Worm (Caenorhabditis elegans): Measurements from ENCODE around the gene str-253.

DNA sequence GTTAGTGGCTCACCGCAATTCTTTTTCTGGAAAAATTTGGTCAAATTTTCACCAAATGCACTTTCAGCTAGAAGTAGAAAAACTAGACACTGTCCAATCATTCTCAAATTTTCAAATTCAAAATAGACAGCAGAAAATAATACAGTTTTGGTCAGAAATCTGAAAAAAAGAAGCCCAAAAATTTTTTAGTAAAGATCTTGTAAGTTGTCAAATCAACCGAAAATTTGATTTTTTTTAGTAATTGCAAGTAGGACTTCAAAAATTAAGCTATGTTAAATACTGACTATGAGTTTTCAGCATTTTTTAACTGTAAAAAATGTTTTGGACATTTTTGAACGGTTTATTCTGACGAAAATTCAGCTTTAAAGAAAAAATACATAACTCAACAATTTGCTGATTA is 46.5 kb upstream of the str-253 start, which contains the start of gene Y19D10B.8:
- TF ChIP-seq nfya-1 (tag; optimal IDR thresholded peaks at IDR 0.05; ENCODE audit: borderline replicate concordance, insufficient read depth) (no peak), madf-10 (tag; optimal IDR thresholded peaks at IDR 0.05) (no peak), B0261.1 (tag; optimal IDR thresholded peaks at IDR 0.05) (no peak), ztf-18 (tag; optimal IDR thresholded peaks at IDR 0.05) (no peak), sea-2 (GFP tag; IDR thresholded peaks at IDR 0.05) (no peak), lag-1 (GFP tag; IDR thresholded peaks at IDR 0.05) (no peak), madf-3 (GFP tag; IDR thresholded peaks at IDR 0.05) (no peak)

Measured in whole organism, young adult.